Fruit fly (Drosophila melanogaster): ENCODE measurements around the gene CycJ.
A peak's percentile ranks its signal among the peaks of the same experiment; 100 is the strongest.

DNA sequence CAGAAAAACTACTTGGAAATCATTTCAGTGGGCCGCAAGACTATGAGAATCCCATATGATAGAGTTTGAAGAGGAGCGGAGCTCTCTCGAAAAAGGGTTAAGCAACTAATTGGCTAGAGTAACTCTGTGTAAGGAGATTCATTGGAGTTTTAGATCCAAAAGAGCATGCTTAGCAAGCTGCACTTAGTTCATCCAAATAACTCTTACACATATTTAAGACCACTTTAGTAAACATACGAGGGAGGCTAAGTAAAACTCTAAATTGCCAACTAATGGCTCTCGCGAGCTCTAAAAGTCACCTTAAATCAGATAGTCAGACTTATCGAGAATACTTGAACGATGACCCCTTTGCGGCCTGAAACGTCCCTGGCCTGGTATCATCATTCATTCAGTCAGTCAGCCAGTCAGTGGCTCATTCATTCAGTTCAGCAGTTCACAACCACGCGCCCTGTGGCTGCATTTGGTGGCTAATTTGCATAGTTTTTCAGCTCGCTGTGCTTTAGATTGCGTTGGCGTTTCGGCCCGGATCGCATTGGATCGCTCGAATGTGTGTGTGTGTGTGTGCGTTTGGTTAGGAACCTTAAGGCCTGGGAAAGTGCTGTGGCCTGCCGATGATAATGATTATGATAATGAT is 11.2 kb upstream of the CycJ start:
- TF ChIP-seq tx (GFP tag; optimal IDR thresholded peaks at IDR 0.05): peak; percentile 1
- no peak for TF ChIP-seq caup (GFP tag; optimal IDR thresholded peaks at IDR 0.05; ENCODE audit: severe bottlenecking)
- no peak for TF ChIP-seq CG14860 (GFP tag; IDR thresholded peaks at IDR 0.05; ENCODE audit: partially characterized antibody)
- no peak for TF ChIP-seq CG1832 (GFP tag; optimal IDR thresholded peaks at IDR 0.05)
- TF ChIP-seq CG10274 (GFP tag; optimal IDR thresholded peaks at IDR 0.05): no peak
- no peak for TF ChIP-seq unc-4 (GFP tag; IDR thresholded peaks at IDR 0.05; ENCODE audit: partially characterized antibody)
- no peak for TF ChIP-seq CG12942 (GFP tag; optimal IDR thresholded peaks at IDR 0.05)
- TF ChIP-seq Gsc (GFP tag; IDR thresholded peaks at IDR 0.05): no peak
- TF ChIP-seq row (GFP tag; IDR thresholded peaks at IDR 0.05): peak; percentile 68
- no peak for TF ChIP-seq CG8388 (GFP tag; optimal IDR thresholded peaks at IDR 0.05)
- no peak for TF ChIP-seq zen2 (GFP tag; IDR thresholded peaks at IDR 0.05; ENCODE audit: partially characterized antibody)
- no peak for TF ChIP-seq pan (optimal IDR thresholded peaks at IDR 0.05)
- peak in 1 of 2 experiments; percentile 71 for TF ChIP-seq pan (GFP tag; optimal IDR thresholded peaks at IDR 0.05 in 1 of 2, IDR thresholded peaks at IDR 0.05 in 1 of 2)
